Worm (Caenorhabditis elegans) whole organism, L1 larva: ENCODE results near the gene srp-3.

Experiments
- C16A3.4 ChIP-seq: fragments of 150-350 bp; optimal IDR thresholded peaks from 2 replicates; lab custom pipeline; 2014; ENCODE audit warnings: missing biosample characterization, missing genetic modification characterization
- aly-2 ChIP-seq: fragments of 150-350 bp; optimal IDR thresholded peaks from 2 replicates; lab custom pipeline; 2014; ENCODE audit warnings: missing biosample characterization, missing genetic modification characterization
- ama-1 ChIP-seq: fragments of 150-350 bp; optimal IDR thresholded peaks from 2 replicates; lab custom pipeline; 2014
- egl-27 ChIP-seq, 2 experiments: fragments of 150-350 bp in 1 of 2; sonication (generic microtip); optimal IDR thresholded peaks; 3 replicates each; lab custom pipeline; 2017 to 2018; ENCODE audit warnings: missing biosample characterization in 2 of 2, missing genetic modification characterization in 2 of 2, missing genetic modification reagents in 2 of 2
- elt-3 ChIP-seq, 6 experiments: fragments of 150-350 bp in 1 of 6; sonication (generic microtip); optimal IDR thresholded peaks; 2 replicates each; lab custom pipeline; 2017 to 2018; ENCODE audit warnings: missing biosample characterization in 6 of 6, missing genetic modification characterization in 6 of 6, inconsistent platforms in 1 of 6
- fkh-10 ChIP-seq: sonication (generic microtip); optimal IDR thresholded peaks from 2 replicates; lab custom pipeline; 2017; ENCODE audit warnings: missing biosample characterization, missing genetic modification reagents, missing genetic modification characterization
- jun-1 ChIP-seq: fragments of 150-350 bp; optimal IDR thresholded peaks from 2 replicates; lab custom pipeline; 2014; ENCODE audit warnings: missing biosample characterization, missing genetic modification reagents, missing genetic modification characterization
- lin-15B ChIP-seq: fragments of 150-350 bp; sonication (generic microtip); optimal IDR thresholded peaks from 3 replicates; lab custom pipeline; 2014; ENCODE audit warnings: missing biosample characterization, missing genetic modification characterization
- lin-39 ChIP-seq: fragments of 150-350 bp; optimal IDR thresholded peaks from 2 replicates; lab custom pipeline; 2014; ENCODE audit warnings: missing biosample characterization, missing genetic modification reagents, missing genetic modification characterization
- mep-1 ChIP-seq: fragments of 150-350 bp; optimal IDR thresholded peaks from 2 replicates; lab custom pipeline; 2014; ENCODE audit warnings: missing biosample characterization, missing genetic modification characterization
- nhr-11 ChIP-seq: fragments of 150-350 bp; optimal IDR thresholded peaks from 2 replicates; lab custom pipeline; 2014; ENCODE audit warnings: missing biosample characterization, missing genetic modification characterization
- pag-3 ChIP-seq: sonication (generic microtip); optimal IDR thresholded peaks from 2 replicates; lab custom pipeline; 2017; ENCODE audit warnings: missing genetic modification characterization, mild to moderate bottlenecking, missing compliant biosample characterization, antibody characterized with exemption, borderline replicate concordance; ENCODE audit not compliant: insufficient read depth
- tbx-2 ChIP-seq: sonication (generic microtip); optimal IDR thresholded peaks from 2 replicates; lab custom pipeline; 2016; ENCODE audit warnings: missing genetic modification characterization, missing compliant biosample characterization
- tlp-1 ChIP-seq: fragments of 150-350 bp; optimal IDR thresholded peaks from 2 replicates; lab custom pipeline; 2014; ENCODE audit warnings: missing biosample characterization, missing genetic modification characterization

- TF ChIP-seq aly-2 (tag; lab: Kevin White, UChicago) (no peak), ama-1 (no peak), egl-27 (tag; optimal IDR thresholded peaks at IDR 0.05; lab: Kevin White, UChicago) (no peak), lin-39 (tag; lab: Kevin White, UChicago) (no peak), nhr-11 (tag; lab: Kevin White, UChicago) (no peak), tlp-1 (tag; lab: Kevin White, UChicago) (no peak), tbx-2 (no peak), elt-3 (tag; optimal IDR thresholded peaks at IDR 0.05; lab: Kevin White, UChicago) (no peak), mep-1 (tag; lab: Kevin White, UChicago) (no peak), lin-15B (no peak), pag-3 (tag; lab: Kevin White, UChicago) (no peak), jun-1 (tag; lab: Kevin White, UChicago) (no peak), fkh-10 (GFP tag; lab: Kevin White, UChicago) (no peak), C16A3.4 (no peak)
Measured at ce11 chrV:1878030-1878429, 30.6 kb upstream of the srp-3 start.
